Fruit fly (Drosophila melanogaster): ENCODE data around the gene CG45012.

DNA sequence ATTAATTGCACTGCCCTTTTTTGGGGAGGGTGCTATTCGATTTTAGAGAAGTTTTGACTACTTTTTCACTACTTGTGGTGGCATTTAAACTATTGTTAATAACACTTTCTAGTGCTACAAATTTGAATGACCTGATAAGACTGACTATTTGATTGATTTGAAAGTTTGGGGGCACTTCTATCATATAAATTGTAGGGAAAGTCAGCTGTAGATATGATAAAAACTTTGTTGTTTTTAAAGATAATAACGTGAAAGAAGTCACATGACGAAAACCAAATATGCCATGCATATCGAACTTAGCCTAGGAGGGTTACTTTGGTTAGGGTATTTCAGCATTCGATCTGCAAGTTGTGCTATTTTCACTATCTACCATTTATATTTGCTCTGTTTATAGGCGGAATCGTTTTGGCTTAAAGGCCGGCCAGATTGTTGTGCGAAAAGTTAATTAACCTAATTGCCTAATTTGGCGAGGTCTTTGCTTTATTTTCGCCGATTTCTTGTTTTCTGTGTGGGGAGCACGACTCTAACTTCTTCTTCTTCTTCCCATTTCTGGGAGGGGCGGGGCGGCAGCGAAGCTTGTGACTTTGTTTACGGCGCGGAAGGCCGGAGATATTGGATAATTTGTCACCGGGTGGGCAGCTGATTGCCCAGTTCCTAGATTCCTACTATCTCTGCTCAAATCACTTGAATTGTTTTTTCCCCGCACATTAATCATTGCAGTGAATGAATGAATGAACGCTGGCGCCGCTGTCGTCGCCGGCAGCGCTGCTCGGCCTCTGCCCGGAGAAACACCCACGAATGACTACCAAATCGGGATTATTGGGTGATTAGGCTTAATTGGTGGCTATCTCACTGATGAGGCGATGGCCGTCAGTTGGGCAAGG is 21.4 kb upstream of the CG45012 start:
- TF ChIP-seq h (optimal IDR thresholded peaks at IDR 0.05) (no peak), psq (optimal IDR thresholded peaks at IDR 0.05) (no peak), insv (optimal IDR thresholded peaks at IDR 0.05) (no peak), Myc (optimal IDR thresholded peaks at IDR 0.05) (no peak), Sin3A (optimal IDR thresholded peaks at IDR 0.05) (no peak), ttk (optimal IDR thresholded peaks at IDR 0.05) (no peak)
